Worm (Caenorhabditis elegans): ENCODE measurements around the gene Y43F8B.12.

The Y43F8B.12 gene

ce11 chrV:19468083-19468482, at the start of gene Y43F8B.12:
Y43F8B.12 (plus strand) TSS chrV:19468383.
- no peak for TF ChIP-seq zim-3 (tag; optimal IDR thresholded peaks at IDR 0.05)
- no peak for TF ChIP-seq ztf-26 (tag; optimal IDR thresholded peaks at IDR 0.05)
- no peak for TF ChIP-seq snpc-1.1 (tag; optimal IDR thresholded peaks at IDR 0.05; ENCODE audit: insufficient read depth)
- no peak for TF ChIP-seq C06A6.2 (GFP tag; conservative IDR thresholded peaks at IDR 0.05)
- TF ChIP-seq efl-1 (GFP tag; optimal IDR thresholded peaks at IDR 0.05): no peak
- TF ChIP-seq unc-130 (GFP tag; optimal IDR thresholded peaks at IDR 0.05): no peak
- no peak for TF ChIP-seq sea-2 (GFP tag; IDR thresholded peaks at IDR 0.05)
- no peak for TF ChIP-seq rec-8 (tag; optimal IDR thresholded peaks at IDR 0.05)
- no peak for TF ChIP-seq nhr-179 (tag; optimal IDR thresholded peaks at IDR 0.05)
- TF ChIP-seq ztf-28 (GFP tag; IDR thresholded peaks at IDR 0.05): no peak
- no peak for TF ChIP-seq unc-62 (GFP tag; optimal IDR thresholded peaks at IDR 0.05)
- TF ChIP-seq cebp-1 (GFP tag; IDR thresholded peaks at IDR 0.05): no peak
- TF ChIP-seq cebp-1 (tag; optimal IDR thresholded peaks at IDR 0.05): no peak
- no peak for TF ChIP-seq egrh-3 (GFP tag; IDR thresholded peaks at IDR 0.05)
- TF ChIP-seq attf-3 (GFP tag; conservative IDR thresholded peaks at IDR 0.05): no peak

- TF ChIP-seq attf-5 (GFP tag; optimal IDR thresholded peaks at IDR 0.05): no peak
- TF ChIP-seq atf-7 (tag; optimal IDR thresholded peaks at IDR 0.05): peak; percentile 57
Observed at ce11 chrV:19421131-19421530, 47.1 kb upstream of the Y43F8B.12 start, which contains the start of gene C25F9.2. C25F9.2 (plus strand) TSS chrV:19421471.

ce11 chrV:19428097-19428496, 40.1 kb upstream of the Y43F8B.12 start:
- 0 out of 2 replicates have a peak, but pooled peaks have one; percentile 26 for TF ChIP-seq lin-26 (GFP tag; IDR thresholded peaks at IDR 0.05)
- peak; percentile 0 for TF ChIP-seq zim-3 (tag; optimal IDR thresholded peaks at IDR 0.05)
- no peak for TF ChIP-seq lsl-1 (GFP tag; optimal IDR thresholded peaks at IDR 0.05)

ce11 chrV:19428936-19429335, 39.2 kb upstream of the Y43F8B.12 start:
- TF ChIP-seq F39B2.1 (GFP tag; IDR thresholded peaks at IDR 0.05) (no peak), nhr-27 (tag; optimal IDR thresholded peaks at IDR 0.05) (no peak), fkh-3 (tag; optimal IDR thresholded peaks at IDR 0.05) (no peak), pbrm-1 (GFP tag; IDR thresholded peaks at IDR 0.05) (no peak), ama-1 (optimal IDR thresholded peaks at IDR 0.05) (no peak), ama-1 (GFP tag; optimal IDR thresholded peaks at IDR 0.05) (no peak), Y53F4B.3 (GFP tag; IDR thresholded peaks at IDR 0.05) (no peak)

- TF ChIP-seq B0035.1 (tag; optimal IDR thresholded peaks at IDR 0.05) (no peak), K12H6.12 (tag; optimal IDR thresholded peaks at IDR 0.05) (no peak), ztf-18 (tag; optimal IDR thresholded peaks at IDR 0.05) (no peak), egrh-3 (GFP tag; IDR thresholded peaks at IDR 0.05) (no peak), bed-1 (GFP tag; IDR thresholded peaks at IDR 0.05) (no peak), ztf-28 (GFP tag; IDR thresholded peaks at IDR 0.05) (no peak), unc-130 (GFP tag; optimal IDR thresholded peaks at IDR 0.05) (no peak), nhr-120 (GFP tag; IDR thresholded peaks at IDR 0.05) (no peak), Y56A3A.18 (GFP tag; IDR thresholded peaks at IDR 0.05) (no peak)
Observed at ce11 chrV:19429605-19430004, 38.6 kb upstream of the Y43F8B.12 start.
